Worm (Caenorhabditis elegans) whole organism, L4 larva: ENCODE data around the gene clec-76.

Experiments used
- aly-2 ChIP-seq: sonication (generic microtip); optimal IDR thresholded peaks from 2 replicates; lab custom pipeline; 2018; ENCODE audit warnings: missing biosample characterization, missing genetic modification characterization
- lsy-2 ChIP-seq, 2 experiments: fragments of 150-350 bp in 1 of 2; sonication (generic microtip) in 1 of 2; optimal IDR thresholded peaks; 2 replicates each; lab custom pipeline; 2014 to 2017; ENCODE audit warnings: missing biosample characterization in 2 of 2, missing genetic modification characterization in 2 of 2
- pqm-1 ChIP-seq: sonication (generic microtip); optimal IDR thresholded peaks from 2 replicates; lab custom pipeline; 2017; ENCODE audit warnings: missing biosample characterization, missing genetic modification characterization
- tra-1 ChIP-seq: fragments of 200-800 bp; sonication (Bioruptor generic); IDR thresholded peaks from 2 replicates; pipeline ENCODE4 v1.3.6; 2022; ENCODE audit warnings: missing genetic modification reagents, missing genetic modification characterization, missing compliant biosample characterization

ce11 chrIV:3918160-3918559 is 46.9 kb upstream of the clec-76 start, which contains the start of gene F56D6.23:
- TF ChIP-seq pqm-1 (no peak), aly-2 (tag; lab: Kevin White, UChicago) (no peak), tra-1 (GFP tag; lab: Robert Waterston, UW) (no peak), lsy-2 (tag; optimal IDR thresholded peaks at IDR 0.05; lab: Kevin White, UChicago) (no peak)
